Worm (Caenorhabditis elegans): ENCODE measurements around the gene eef-1A.1.

eef-1A.1 gene

ce11 chrIII:6945319-6945718 is 26.2 kb downstream of the eef-1A.1 start:
- TF ChIP-seq hlh-1 (tag; optimal IDR thresholded peaks at IDR 0.05) (no peak), lin-13 (tag; optimal IDR thresholded peaks at IDR 0.05) (no peak)

- TF ChIP-seq hlh-1 (tag; optimal IDR thresholded peaks at IDR 0.05) (no peak), blmp-1 (tag; optimal IDR thresholded peaks at IDR 0.05) (no peak), lsy-2 (tag; optimal IDR thresholded peaks at IDR 0.05) (no peak), mls-2 (tag; optimal IDR thresholded peaks at IDR 0.05) (no peak), drap-1 (GFP tag; optimal IDR thresholded peaks at IDR 0.05) (no peak), sem-2 (GFP tag; optimal IDR thresholded peaks at IDR 0.05) (no peak), nhr-28 (tag; optimal IDR thresholded peaks at IDR 0.05) (no peak), tbx-8 (GFP tag; optimal IDR thresholded peaks at IDR 0.05) (no peak), ztf-11 (tag; optimal IDR thresholded peaks at IDR 0.05) (no peak), nhr-237 (tag; optimal IDR thresholded peaks at IDR 0.05) (no peak), flh-1 (GFP tag; optimal IDR thresholded peaks at IDR 0.05) (no peak), pha-4 (tag; optimal IDR thresholded peaks at IDR 0.05) (no peak), lin-13 (tag; optimal IDR thresholded peaks at IDR 0.05) (no peak), zip-8 (tag; optimal IDR thresholded peaks at IDR 0.05) (no peak), unc-39 (tag; optimal IDR thresholded peaks at IDR 0.05) (no peak), nhr-2 (tag; optimal IDR thresholded peaks at IDR 0.05) (no peak)
Observed at ce11 chrIII:6939523-6939922, 32.0 kb downstream of the eef-1A.1 start, which contains the start of gene F57B9.3. F57B9.3 (plus strand) TSS chrIII:6939823.

ce11 chrIII:6935269-6936017 is 36.1 kb downstream of the eef-1A.1 start, which contains the start of the genes F57B9.8 and coq-2:
F57B9.8 (minus strand) TSS chrIII:6935319.
coq-2 (plus strand) TSS chrIII:6935967.
- TF ChIP-seq ham-2 (GFP tag; optimal IDR thresholded peaks at IDR 0.05), result no peak
- no peak for TF ChIP-seq lin-13 (tag; optimal IDR thresholded peaks at IDR 0.05)
- TF ChIP-seq ceh-43 (GFP tag; optimal IDR thresholded peaks at IDR 0.05), result no peak
- no peak for TF ChIP-seq bed-3 (GFP tag; optimal IDR thresholded peaks at IDR 0.05)
- no peak for TF ChIP-seq ceh-83 (GFP tag; optimal IDR thresholded peaks at IDR 0.05)
- no peak for TF ChIP-seq snpc-4 (tag; optimal IDR thresholded peaks at IDR 0.05)
- no peak for TF ChIP-seq unc-120 (tag; optimal IDR thresholded peaks at IDR 0.05; ENCODE audit: poor library complexity, severe bottlenecking)
- no peak for TF ChIP-seq nhr-237 (tag; optimal IDR thresholded peaks at IDR 0.05)
- no peak for TF ChIP-seq mab-5 (tag; optimal IDR thresholded peaks at IDR 0.05)
- no peak for TF ChIP-seq M03D4.4 (tag; optimal IDR thresholded peaks at IDR 0.05)

- TF ChIP-seq tbx-8 (GFP tag; optimal IDR thresholded peaks at IDR 0.05) (no peak), blmp-1 (tag; optimal IDR thresholded peaks at IDR 0.05) (no peak)
Observed at ce11 chrIII:6931896-6932295, 39.6 kb downstream of the eef-1A.1 start, which contains the start of gene byn-1. byn-1 (plus strand) TSS chrIII:6932001.

- TF ChIP-seq lsy-2 (tag; optimal IDR thresholded peaks at IDR 0.05) (peak; percentile 52), unc-120 (tag; optimal IDR thresholded peaks at IDR 0.05; ENCODE audit: poor library complexity, severe bottlenecking) (no peak), sem-2 (GFP tag; optimal IDR thresholded peaks at IDR 0.05) (no peak), nhr-237 (tag; optimal IDR thresholded peaks at IDR 0.05) (peak; percentile 28)
Observed at ce11 chrIII:6929558-6930167, 41.8 kb downstream of the eef-1A.1 start, which contains the start of gene inf-1. inf-1 (plus strand) TSS chrIII:6930134.

ce11 chrIII:6928725-6929124 is 42.8 kb downstream of the eef-1A.1 start, which contains the start of gene flap-1:
flap-1 (minus strand) TSS chrIII:6928825.
- TF ChIP-seq tbx-8 (GFP tag; optimal IDR thresholded peaks at IDR 0.05) (no peak), sem-2 (GFP tag; optimal IDR thresholded peaks at IDR 0.05) (no peak), nhr-76 (tag; optimal IDR thresholded peaks at IDR 0.05) (no peak), pha-4 (tag; optimal IDR thresholded peaks at IDR 0.05) (peak; percentile 41), elt-1 (tag; optimal IDR thresholded peaks at IDR 0.05; ENCODE audit: borderline replicate concordance, insufficient read depth) (no peak), hlh-1 (tag; optimal IDR thresholded peaks at IDR 0.05) (peak; percentile 38)
